Worm (Caenorhabditis elegans) whole organism, L4/young adult: ENCODE results near the gene pola-1.

Source experiments
- W03F9.2 ChIP-seq: fragments of 150-350 bp; optimal IDR thresholded peaks from 2 replicates; lab custom pipeline; 2014; ENCODE audit warnings: missing biosample characterization, missing genetic modification characterization
- dao-5 ChIP-seq: sonication (generic microtip); optimal IDR thresholded peaks from 2 replicates; lab custom pipeline; 2016; ENCODE audit warnings: missing genotype, missing genetic modification characterization, moderate library complexity, missing compliant biosample characterization
- him-1 ChIP-seq: sonication (generic microtip); optimal IDR thresholded peaks from 2 replicates; lab custom pipeline; 2016; ENCODE audit warnings: missing genotype, missing genetic modification reagents, missing genetic modification characterization, missing compliant biosample characterization

pola-1 gene

ce11 chrIII:11193251-11193650 is 51.0 kb downstream of the pola-1 start:
- no peak for TF ChIP-seq him-1 (tag; lab: Kevin White, UChicago)
- TF ChIP-seq W03F9.2, result no peak
- no peak for TF ChIP-seq dao-5

- TF ChIP-seq dao-5 (no peak), W03F9.2 (no peak), him-1 (tag; lab: Kevin White, UChicago) (no peak)
Measured at ce11 chrIII:11194123-11194522, 51.9 kb downstream of the pola-1 start.

ce11 chrIII:11195140-11195539 is 52.9 kb downstream of the pola-1 start, which contains the start of gene tra-1:
Gene tra-1, minus strand, starts transcription at chrIII:11195201.
- TF ChIP-seq dao-5 (no peak), him-1 (tag; lab: Kevin White, UChicago) (no peak), W03F9.2 (no peak)

ce11 chrIII:11195553-11195952 is 53.3 kb downstream of the pola-1 start:
- TF ChIP-seq W03F9.2, result no peak
- TF ChIP-seq him-1 (tag; lab: Kevin White, UChicago), result no peak
- no peak for TF ChIP-seq dao-5

ce11 chrIII:11197327-11197726 is 55.1 kb downstream of the pola-1 start:
- no peak for TF ChIP-seq him-1 (tag; lab: Kevin White, UChicago)

- TF ChIP-seq him-1 (tag; lab: Kevin White, UChicago), result peak; percentile 26
- no peak for TF ChIP-seq W03F9.2
- TF ChIP-seq dao-5, result no peak
Measured at ce11 chrIII:11200879-11201518, 58.8 kb downstream of the pola-1 start.

ce11 chrIII:11202992-11203391 is 60.7 kb downstream of the pola-1 start:
- peak; percentile 77 for TF ChIP-seq him-1 (tag; lab: Kevin White, UChicago)
- no peak for TF ChIP-seq W03F9.2
- TF ChIP-seq dao-5, result no peak
